Worm (Caenorhabditis elegans) whole organism, L3 larva: ENCODE measurements around the gene arrd-22.

Source experiments
- R02D3.7 ChIP-seq: fragments of 150-350 bp; optimal IDR thresholded peaks from 2 replicates; lab custom pipeline; 2014; ENCODE audit warnings: missing biosample characterization, missing genetic modification characterization
- ZK546.5 ChIP-seq: sonication (generic microtip); optimal IDR thresholded peaks from 2 replicates; lab custom pipeline; 2017; ENCODE audit warnings: missing biosample characterization, missing genetic modification characterization
- aly-2 ChIP-seq: fragments of 150-350 bp; optimal IDR thresholded peaks from 2 replicates; lab custom pipeline; 2014; ENCODE audit warnings: missing biosample characterization, missing genetic modification characterization
- ama-1 ChIP-seq: fragments of 150-350 bp; optimal IDR thresholded peaks from 2 replicates; lab custom pipeline; 2018
- ceh-16 ChIP-seq: sonication (generic microtip); optimal IDR thresholded peaks from 2 replicates; lab custom pipeline; 2017; ENCODE audit warnings: missing biosample characterization, missing genetic modification characterization
- ceh-28 ChIP-seq: fragments of 150-350 bp; optimal IDR thresholded peaks from 2 replicates; lab custom pipeline; 2014; ENCODE audit warnings: missing biosample characterization, missing genetic modification reagents, missing genetic modification characterization
- ceh-82 ChIP-seq: fragments of 150-350 bp; optimal IDR thresholded peaks from 2 replicates; lab custom pipeline; 2014; ENCODE audit warnings: missing biosample characterization, missing genetic modification characterization
- ceh-9 ChIP-seq: sonication (generic microtip); optimal IDR thresholded peaks from 2 replicates; lab custom pipeline; 2018; ENCODE audit warnings: missing biosample characterization, missing genetic modification characterization
- daf-12 ChIP-seq: fragments of 150-350 bp; optimal IDR thresholded peaks from 2 replicates; lab custom pipeline; 2014; ENCODE audit warnings: missing biosample characterization, missing genetic modification reagents, missing genetic modification characterization
- egl-27 ChIP-seq: sonication (generic microtip); optimal IDR thresholded peaks from 4 replicates; lab custom pipeline; 2017; ENCODE audit warnings: missing biosample characterization, missing genetic modification reagents, missing genetic modification characterization
- egl-5 ChIP-seq: fragments of 150-350 bp; optimal IDR thresholded peaks from 2 replicates; lab custom pipeline; 2017; ENCODE audit warnings: missing biosample characterization, missing genetic modification reagents, missing genetic modification characterization, inconsistent platforms
- elt-1 ChIP-seq: fragments of 150-350 bp; optimal IDR thresholded peaks from 2 replicates; lab custom pipeline; 2014; ENCODE audit warnings: missing biosample characterization, missing genetic modification characterization
- elt-2 ChIP-seq: sonication (generic microtip); optimal IDR thresholded peaks from 2 replicates; lab custom pipeline; 2016; ENCODE audit warnings: missing genetic modification reagents, mild to moderate bottlenecking, missing genetic modification characterization, missing compliant biosample characterization
- elt-3 ChIP-seq, 3 experiments: fragments of 150-350 bp in 1 of 3; sonication (generic microtip) in 2 of 3; optimal IDR thresholded peaks; 2 replicates in 2 of 3; 4 replicates in 1 of 3; lab custom pipeline; 2014 to 2017; ENCODE audit warnings: missing biosample characterization in 3 of 3, missing genetic modification characterization in 3 of 3
- eor-1 ChIP-seq, 2 experiments: fragments of 150-350 bp; optimal IDR thresholded peaks; 2 replicates each; lab custom pipeline; 2014 to 2018; ENCODE audit warnings: missing biosample characterization in 2 of 2, missing genetic modification characterization in 2 of 2
- fkh-10 ChIP-seq: sonication (generic microtip); optimal IDR thresholded peaks from 2 replicates; lab custom pipeline; 2017; ENCODE audit warnings: missing biosample characterization, missing genetic modification reagents, missing genetic modification characterization
- fkh-2 ChIP-seq: fragments of 150-350 bp; optimal IDR thresholded peaks from 2 replicates; lab custom pipeline; 2014; ENCODE audit warnings: missing biosample characterization, missing genetic modification reagents, missing genetic modification characterization
- fos-1 ChIP-seq: fragments of 150-350 bp; optimal IDR thresholded peaks from 2 replicates; lab custom pipeline; 2014; ENCODE audit warnings: missing biosample characterization, missing genetic modification characterization
- hmg-11 ChIP-seq: sonication (generic microtip); optimal IDR thresholded peaks from 2 replicates; lab custom pipeline; 2016; ENCODE audit warnings: missing genetic modification characterization, missing compliant biosample characterization
- jun-1 ChIP-seq: fragments of 150-350 bp; optimal IDR thresholded peaks from 2 replicates; lab custom pipeline; 2014; ENCODE audit warnings: missing biosample characterization, missing genetic modification reagents, missing genetic modification characterization
- lin-15B ChIP-seq: fragments of 150-350 bp; optimal IDR thresholded peaks from 2 replicates; lab custom pipeline; 2014; ENCODE audit warnings: missing biosample characterization, missing genetic modification characterization
- lin-39 ChIP-seq: fragments of 150-350 bp; optimal IDR thresholded peaks from 2 replicates; lab custom pipeline; 2018; ENCODE audit warnings: missing biosample characterization, missing genetic modification reagents, missing genetic modification characterization
- lsy-12 ChIP-seq: sonication (generic microtip); optimal IDR thresholded peaks from 2 replicates; lab custom pipeline; 2016; ENCODE audit warnings: mild to moderate bottlenecking, missing genetic modification characterization, missing compliant biosample characterization
- mdl-1 ChIP-seq: fragments of 150-350 bp; optimal IDR thresholded peaks from 2 replicates; lab custom pipeline; 2014; ENCODE audit warnings: missing biosample characterization, missing genetic modification characterization
- mml-1 ChIP-seq: fragments of 150-350 bp; sonication (generic microtip); optimal IDR thresholded peaks from 3 replicates; lab custom pipeline; 2014; ENCODE audit warnings: missing biosample characterization, missing genetic modification characterization
- nfya-1 ChIP-seq: sonication (generic microtip); optimal IDR thresholded peaks from 2 replicates; lab custom pipeline; 2017; ENCODE audit warnings: missing genetic modification characterization, mild to moderate bottlenecking, missing compliant biosample characterization, antibody characterized with exemption, moderate library complexity; ENCODE audit not compliant: insufficient read depth
- nhr-11 ChIP-seq: fragments of 150-350 bp; optimal IDR thresholded peaks from 2 replicates; lab custom pipeline; 2014; ENCODE audit warnings: missing biosample characterization, missing genetic modification characterization
- nhr-12 ChIP-seq: fragments of 150-350 bp; optimal IDR thresholded peaks from 2 replicates; lab custom pipeline; 2014; ENCODE audit warnings: missing biosample characterization, missing genetic modification characterization
- nhr-23 ChIP-seq: fragments of 150-350 bp; optimal IDR thresholded peaks from 2 replicates; lab custom pipeline; 2014; ENCODE audit warnings: missing biosample characterization, missing genetic modification reagents, missing genetic modification characterization
- nhr-237 ChIP-seq: fragments of 150-350 bp; optimal IDR thresholded peaks from 2 replicates; lab custom pipeline; 2014; ENCODE audit warnings: missing biosample characterization, missing genetic modification characterization
- nhr-25 ChIP-seq: sonication (generic microtip); optimal IDR thresholded peaks from 2 replicates; lab custom pipeline; 2017; ENCODE audit warnings: missing biosample characterization, missing genetic modification characterization
- nhr-28 ChIP-seq: fragments of 150-350 bp; optimal IDR thresholded peaks from 2 replicates; lab custom pipeline; 2014; ENCODE audit warnings: missing biosample characterization, missing genetic modification characterization
- nhr-43 ChIP-seq: sonication (generic microtip); optimal IDR thresholded peaks from 2 replicates; lab custom pipeline; 2016; ENCODE audit warnings: mild to moderate bottlenecking, missing genetic modification characterization, missing compliant biosample characterization; ENCODE audit not compliant: poor library complexity, severe bottlenecking
- nhr-67 ChIP-seq: fragments of 150-350 bp; optimal IDR thresholded peaks from 2 replicates; lab custom pipeline; 2014; ENCODE audit warnings: missing biosample characterization, missing genetic modification characterization
- nhr-76 ChIP-seq: fragments of 150-350 bp; sonication (generic microtip); optimal IDR thresholded peaks from 5 replicates; lab custom pipeline; 2014; ENCODE audit warnings: missing biosample characterization, missing genetic modification characterization
- nhr-77 ChIP-seq: fragments of 150-350 bp; optimal IDR thresholded peaks from 2 replicates; lab custom pipeline; 2014; ENCODE audit warnings: missing biosample characterization, missing genetic modification characterization
- pha-4 ChIP-seq: fragments of 150-350 bp; optimal IDR thresholded peaks from 2 replicates; lab custom pipeline; 2014; ENCODE audit warnings: missing biosample characterization, missing genetic modification reagents, missing genetic modification characterization
- pqm-1 ChIP-seq: fragments of 150-350 bp; optimal IDR thresholded peaks from 2 replicates; lab custom pipeline; 2017; ENCODE audit warnings: missing biosample characterization, missing genetic modification characterization, inconsistent platforms
- sea-2 ChIP-seq: fragments of 150-350 bp; sonication (generic microtip); optimal IDR thresholded peaks from 4 replicates; lab custom pipeline; 2014; ENCODE audit warnings: missing biosample characterization, missing genetic modification reagents, missing genetic modification characterization
- skn-1 ChIP-seq: fragments of 150-350 bp; optimal IDR thresholded peaks from 2 replicates; lab custom pipeline; 2014; ENCODE audit warnings: missing biosample characterization, missing genetic modification characterization
- snpc-4 ChIP-seq: fragments of 150-350 bp; optimal IDR thresholded peaks from 2 replicates; lab custom pipeline; 2014; ENCODE audit warnings: missing biosample characterization, missing genetic modification characterization
- tbx-2 ChIP-seq: sonication (generic microtip); optimal IDR thresholded peaks from 2 replicates; lab custom pipeline; 2016; ENCODE audit warnings: mild to moderate bottlenecking, missing genetic modification characterization, missing compliant biosample characterization
- unc-39 ChIP-seq: sonication (generic microtip); optimal IDR thresholded peaks from 4 replicates; lab custom pipeline; 2017; ENCODE audit warnings: missing biosample characterization, missing genetic modification characterization
- unc-62 ChIP-seq: fragments of 150-350 bp; sonication (generic microtip); optimal IDR thresholded peaks from 4 replicates; lab custom pipeline; 2014; ENCODE audit warnings: missing biosample characterization, missing genetic modification reagents, missing genetic modification characterization
- zag-1 ChIP-seq: fragments of 150-350 bp; optimal IDR thresholded peaks from 2 replicates; lab custom pipeline; 2014; ENCODE audit warnings: missing biosample characterization, missing genetic modification characterization
- ztf-11 ChIP-seq: fragments of 150-350 bp; optimal IDR thresholded peaks from 2 replicates; lab custom pipeline; 2014; ENCODE audit warnings: missing biosample characterization, missing genetic modification characterization
- ztf-4 ChIP-seq: fragments of 150-350 bp; optimal IDR thresholded peaks from 2 replicates; lab custom pipeline; 2014; ENCODE audit warnings: missing biosample characterization, missing genetic modification characterization

arrd-22 gene

ce11 chrV:3391005-3391404 is 19.3 kb upstream of the arrd-22 start:
- TF ChIP-seq nhr-23 (tag; lab: Kevin White, UChicago) (peak; percentile 95), elt-3 (tag; optimal IDR thresholded peaks at IDR 0.05; lab: Kevin White, UChicago) (no peak), daf-12 (no peak), R02D3.7 (peak; percentile 13), lin-15B (tag; lab: Kevin White, UChicago) (peak; percentile 67), sea-2 (GFP tag; lab: Kevin White, UChicago) (no peak), ceh-28 (peak; percentile 31), ztf-11 (tag; lab: Kevin White, UChicago) (no peak), eor-1 (tag; optimal IDR thresholded peaks at IDR 0.05; lab: Kevin White, UChicago) (no peak), ceh-16 (tag; lab: Kevin White, UChicago) (no peak), lin-39 (tag; lab: Kevin White, UChicago) (peak; percentile 43), zag-1 (tag; lab: Kevin White, UChicago) (no peak), elt-2 (tag; lab: Kevin White, UChicago) (peak; percentile 52), nhr-76 (tag; lab: Kevin White, UChicago) (peak; percentile 29), ceh-82 (no peak), jun-1 (tag; lab: Kevin White, UChicago) (peak; percentile 82), nhr-25 (tag; lab: Kevin White, UChicago) (peak; percentile 98), hmg-11 (tag; lab: Kevin White, UChicago) (peak; percentile 21), nhr-237 (tag; lab: Kevin White, UChicago) (no peak), ZK546.5 (tag; lab: Kevin White, UChicago) (no peak), unc-62 (peak; percentile 26), pqm-1 (tag; lab: Kevin White, UChicago) (no peak), egl-5 (tag; lab: Kevin White, UChicago) (peak; percentile 73), nhr-11 (tag; lab: Kevin White, UChicago) (peak; percentile 66), nhr-12 (tag; lab: Kevin White, UChicago) (no peak), nhr-77 (no peak), unc-39 (no peak), ztf-4 (tag; lab: Kevin White, UChicago) (no peak), fkh-10 (GFP tag; lab: Kevin White, UChicago) (no peak), fos-1 (tag; lab: Kevin White, UChicago) (no peak), nfya-1 (tag; lab: Kevin White, UChicago) (peak; percentile 85), nhr-43 (peak; percentile 94), skn-1 (tag; lab: Kevin White, UChicago) (no peak), snpc-4 (tag; lab: Kevin White, UChicago) (peak; percentile 69), fkh-2 (tag; lab: Kevin White, UChicago) (no peak), nhr-28 (no peak), ama-1 (no peak), ceh-9 (tag; lab: Kevin White, UChicago) (no peak), lsy-12 (tag; lab: Kevin White, UChicago) (peak; percentile 28), egl-27 (tag; lab: Kevin White, UChicago) (no peak), nhr-67 (tag; lab: Kevin White, UChicago) (no peak), mml-1 (tag; lab: Kevin White, UChicago) (no peak), mdl-1 (peak; percentile 57), pha-4 (no peak), tbx-2 (peak; percentile 61), elt-1 (peak; percentile 64), aly-2 (tag; lab: Kevin White, UChicago) (no peak)

- no peak for TF ChIP-seq nhr-11 (tag; lab: Kevin White, UChicago)
- TF ChIP-seq mml-1 (tag; lab: Kevin White, UChicago): no peak
- no peak for TF ChIP-seq nhr-43
- no peak for TF ChIP-seq ceh-28
- TF ChIP-seq lsy-12 (tag; lab: Kevin White, UChicago): no peak
- no peak for TF ChIP-seq fos-1 (tag; lab: Kevin White, UChicago)
- TF ChIP-seq nhr-77: no peak
Measured at ce11 chrV:3394065-3394464, 16.3 kb upstream of the arrd-22 start.
